Fruit fly (Drosophila melanogaster) whole organism, embryonic: Measurements from ENCODE around the gene fkh.

Source experiments
- Ada2b ChIP-seq: fragments of 200-800 bp; sonication (Bioruptor generic); IDR thresholded peaks from 2 replicates; pipeline ENCODE4 v1.3.6; 2022; ENCODE audit warnings: missing biosample characterization, missing genetic modification characterization
- Aef1 ChIP-seq: fragments of 200-800 bp; sonication (Bioruptor generic); IDR thresholded peaks from 3 replicates; pipeline ENCODE4 v1.3.6; 2022; ENCODE audit warnings: missing biosample characterization, missing genetic modification characterization
- B-H1 ChIP-seq: fragments of 200-800 bp; sonication (Bioruptor generic); IDR thresholded peaks from 3 replicates; pipeline ENCODE4 v1.3.6; 2022; ENCODE audit warnings: missing biosample characterization, missing genetic modification characterization
- Bgb ChIP-seq: fragments of 200-800 bp; sonication (Bioruptor generic); IDR thresholded peaks from 2 replicates; pipeline ENCODE4 v1.3.6; 2022; ENCODE audit warnings: missing biosample characterization, missing genetic modification characterization; ENCODE audit not compliant: partially characterized antibody
- CG11695 ChIP-seq: fragments of 200-800 bp; sonication (Bioruptor generic); IDR thresholded peaks from 3 replicates; pipeline ENCODE4 v1.3.6; 2022; ENCODE audit warnings: missing biosample characterization, missing genetic modification characterization
- CG13123 ChIP-seq: fragments of 200-800 bp; sonication (Bioruptor generic); optimal IDR thresholded peaks from 2 replicates; lab custom pipeline; 2016; ENCODE audit warnings: missing biosample characterization, missing genetic modification characterization
- CG13894 ChIP-seq: fragments of 200-800 bp; sonication (Bioruptor generic); optimal IDR thresholded peaks from 3 replicates; lab custom pipeline; 2018; ENCODE audit warnings: missing biosample characterization, mild to moderate bottlenecking, missing genetic modification characterization, moderate library complexity
- CG14667 ChIP-seq: fragments of 200-800 bp; sonication (Bioruptor generic); IDR thresholded peaks from 2 replicates; pipeline ENCODE4 v1.3.6; 2022; ENCODE audit warnings: missing biosample characterization, missing genetic modification characterization
- CG15269 ChIP-seq: fragments of 200-800 bp; sonication (Bioruptor generic); optimal IDR thresholded peaks from 2 replicates; lab custom pipeline; 2018; ENCODE audit warnings: missing biosample characterization, mild to moderate bottlenecking, missing genetic modification characterization, moderate library complexity
- CG1602 ChIP-seq: fragments of 200-800 bp; sonication (Bioruptor generic); optimal IDR thresholded peaks from 3 replicates; lab custom pipeline; 2016; ENCODE audit warnings: missing biosample characterization, missing genetic modification characterization
- CG16779 ChIP-seq: fragments of 200-800 bp; sonication (Bioruptor generic); IDR thresholded peaks from 2 replicates; pipeline ENCODE4 v1.3.6; 2022; ENCODE audit warnings: missing biosample characterization, missing genetic modification characterization
- CG16863 ChIP-seq: fragments of 200-800 bp; sonication (Bioruptor generic); optimal IDR thresholded peaks from 3 replicates; lab custom pipeline; 2016; ENCODE audit warnings: missing biosample characterization, missing genetic modification characterization
- CG17912 ChIP-seq: fragments of 200-800 bp; sonication (Bioruptor generic); optimal IDR thresholded peaks from 2 replicates; lab custom pipeline; 2018; ENCODE audit warnings: missing biosample characterization, mild to moderate bottlenecking, missing genetic modification characterization
- CG18619 ChIP-seq: fragments of 200-800 bp; sonication (Bioruptor generic); optimal IDR thresholded peaks from 3 replicates; lab custom pipeline; 2017; ENCODE audit warnings: missing biosample characterization, mild to moderate bottlenecking, missing genetic modification characterization
- CG31388 ChIP-seq: fragments of 200-800 bp; sonication (Bioruptor generic); optimal IDR thresholded peaks from 2 replicates; lab custom pipeline; 2016; ENCODE audit warnings: missing biosample characterization, missing genetic modification characterization
- CG32772 ChIP-seq: fragments of 200-800 bp; sonication (Bioruptor generic); IDR thresholded peaks from 2 replicates; pipeline ENCODE4 v1.3.6; 2022; ENCODE audit warnings: missing biosample characterization, missing genetic modification characterization
- CG33213 ChIP-seq: fragments of 200-800 bp; sonication (Bioruptor generic); optimal IDR thresholded peaks from 3 replicates; lab custom pipeline; 2016; ENCODE audit warnings: missing biosample characterization, missing genetic modification characterization
- CG4820 ChIP-seq: fragments of 200-800 bp; sonication (Bioruptor generic); optimal IDR thresholded peaks from 3 replicates; lab custom pipeline; 2016; ENCODE audit warnings: missing biosample characterization, missing genetic modification characterization
- CG4854 ChIP-seq: fragments of 200-800 bp; sonication (Bioruptor generic); optimal IDR thresholded peaks from 2 replicates; lab custom pipeline; 2016; ENCODE audit warnings: missing biosample characterization, missing genetic modification characterization, inconsistent platforms
- CG6689 ChIP-seq: fragments of 200-800 bp; sonication (Bioruptor generic); IDR thresholded peaks from 2 replicates; pipeline ENCODE4 v1.3.6; 2022; ENCODE audit warnings: missing biosample characterization, missing genetic modification characterization
- CG9797 ChIP-seq: fragments of 200-800 bp; sonication (Bioruptor generic); optimal IDR thresholded peaks from 3 replicates; lab custom pipeline; 2018; ENCODE audit warnings: missing biosample characterization, mild to moderate bottlenecking, missing genetic modification characterization
- CHES-1-like ChIP-seq: fragments of 200-800 bp; sonication (Bioruptor generic); optimal IDR thresholded peaks from 2 replicates; lab custom pipeline; 2016; ENCODE audit warnings: missing biosample characterization, missing genetic modification characterization
- Chrac-16 ChIP-seq: fragments of 200-800 bp; sonication (Bioruptor generic); optimal IDR thresholded peaks from 3 replicates; lab custom pipeline; 2016; ENCODE audit warnings: missing biosample characterization, missing genetic modification characterization
- Dip2 ChIP-seq: fragments of 200-800 bp; sonication (Bioruptor generic); IDR thresholded peaks from 2 replicates; pipeline ENCODE4 v1.3.6; 2022; ENCODE audit warnings: missing biosample characterization, missing genetic modification characterization
- Fer3 ChIP-seq: fragments of 200-800 bp; sonication (Bioruptor generic); optimal IDR thresholded peaks from 2 replicates; lab custom pipeline; 2018; ENCODE audit warnings: missing biosample characterization, mild to moderate bottlenecking, missing genetic modification characterization, moderate library complexity
- Hmr ChIP-seq: fragments of 200-800 bp; sonication (Bioruptor generic); optimal IDR thresholded peaks from 3 replicates; lab custom pipeline; 2017; ENCODE audit warnings: mild to moderate bottlenecking, missing biosample characterization, missing genetic modification reagents, missing genetic modification characterization
- Lhr ChIP-seq: fragments of 200-800 bp; sonication (Bioruptor generic); optimal IDR thresholded peaks from 3 replicates; lab custom pipeline; 2017; ENCODE audit warnings: mild to moderate bottlenecking, missing biosample characterization, missing genetic modification reagents, missing genetic modification characterization
- Mes4 ChIP-seq: fragments of 200-800 bp; sonication (Bioruptor generic); optimal IDR thresholded peaks from 2 replicates; lab custom pipeline; 2016; ENCODE audit warnings: missing biosample characterization, missing genetic modification characterization
- NK7.1 ChIP-seq: fragments of 200-800 bp; sonication (Bioruptor generic); optimal IDR thresholded peaks from 3 replicates; lab custom pipeline; 2016; ENCODE audit warnings: missing biosample characterization, missing genetic modification characterization
- PHDP ChIP-seq: fragments of 200-800 bp; sonication (Bioruptor generic); optimal IDR thresholded peaks from 3 replicates; lab custom pipeline; 2018; ENCODE audit warnings: missing biosample characterization, mild to moderate bottlenecking, missing genetic modification characterization, moderate library complexity
- Pdp1 ChIP-seq, 2 experiments: fragments of 200-800 bp; sonication (Bioruptor generic); optimal IDR thresholded peaks; 3 replicates each; lab custom pipeline; 2016; ENCODE audit warnings: missing biosample characterization in 2 of 2, missing genetic modification characterization in 2 of 2, mild to moderate bottlenecking in 1 of 2, moderate library complexity in 1 of 2
- Vsx1 ChIP-seq: fragments of 200-800 bp; sonication (Bioruptor generic); optimal IDR thresholded peaks from 2 replicates; lab custom pipeline; 2017; ENCODE audit warnings: missing biosample characterization, mild to moderate bottlenecking, missing genetic modification characterization, missing genetic modification reagents
- cad ChIP-seq: fragments of >200 bp; optimal IDR thresholded peaks from 2 replicates; lab custom pipeline; 2017; ENCODE audit warnings: missing biosample characterization, missing genetic modification characterization
- caup ChIP-seq: fragments of 200-800 bp; sonication (Bioruptor generic); optimal IDR thresholded peaks from 3 replicates; lab custom pipeline; 2017; ENCODE audit warnings: missing biosample characterization, mild to moderate bottlenecking, missing genetic modification characterization, moderate library complexity; ENCODE audit not compliant: severe bottlenecking
- ci ChIP-seq: fragments of 200-800 bp; sonication (Bioruptor generic); IDR thresholded peaks from 3 replicates; pipeline ENCODE4 v1.3.6; 2022; ENCODE audit warnings: missing biosample characterization, missing genetic modification characterization
- dysf ChIP-seq: fragments of 200-800 bp; sonication (Bioruptor generic); IDR thresholded peaks from 3 replicates; pipeline ENCODE4 v1.3.6; 2022; ENCODE audit warnings: missing biosample characterization, missing genetic modification characterization
- esg ChIP-seq: fragments of 200-800 bp; sonication (Bioruptor generic); conservative IDR thresholded peaks from 2 replicates; pipeline ENCODE4 v1.3.6; 2022; ENCODE audit warnings: missing biosample characterization, missing genetic modification characterization
- eyg ChIP-seq: fragments of 200-800 bp; sonication (Bioruptor generic); optimal IDR thresholded peaks from 3 replicates; lab custom pipeline; 2016; ENCODE audit warnings: missing biosample characterization, missing genetic modification characterization
- fd64A ChIP-seq: fragments of 200-800 bp; sonication (Bioruptor generic); optimal IDR thresholded peaks from 3 replicates; lab custom pipeline; 2018; ENCODE audit warnings: missing biosample characterization, mild to moderate bottlenecking, missing genetic modification characterization
- gt ChIP-seq: fragments of 200-800 bp; sonication (Bioruptor generic); IDR thresholded peaks from 2 replicates; pipeline ENCODE4 v1.3.6; 2022; ENCODE audit warnings: missing biosample characterization, missing genetic modification characterization
- hb ChIP-seq: fragments of 200-800 bp; sonication (Bioruptor generic); IDR thresholded peaks from 3 replicates; pipeline ENCODE4 v1.3.6; 2022; ENCODE audit warnings: missing biosample characterization, missing genetic modification characterization; ENCODE audit not compliant: partially characterized antibody
- ind ChIP-seq: fragments of 200-800 bp; sonication (Bioruptor generic); optimal IDR thresholded peaks from 3 replicates; lab custom pipeline; 2016; ENCODE audit warnings: missing biosample characterization, missing genetic modification characterization
- maf-S ChIP-seq: fragments of 200-800 bp; sonication (Bioruptor generic); optimal IDR thresholded peaks from 2 replicates; lab custom pipeline; 2016; ENCODE audit warnings: missing biosample characterization, missing genetic modification characterization
- nmo ChIP-seq: fragments of 200-800 bp; sonication (Bioruptor generic); optimal IDR thresholded peaks from 2 replicates; lab custom pipeline; 2018; ENCODE audit warnings: missing biosample characterization, mild to moderate bottlenecking, missing genetic modification characterization, moderate library complexity
- nom ChIP-seq: fragments of 200-800 bp; sonication (Bioruptor generic); optimal IDR thresholded peaks from 2 replicates; lab custom pipeline; 2017; ENCODE audit warnings: missing biosample characterization, missing genetic modification characterization, mild to moderate bottlenecking, moderate library complexity, missing genetic modification reagents
- pfk ChIP-seq: fragments of 200-800 bp; sonication (Bioruptor generic); optimal IDR thresholded peaks from 2 replicates; lab custom pipeline; 2018; ENCODE audit warnings: missing biosample characterization, mild to moderate bottlenecking, missing genetic modification characterization, moderate library complexity
- pho ChIP-seq: fragments of 200-800 bp; sonication (Bioruptor generic); optimal IDR thresholded peaks from 2 replicates; lab custom pipeline; 2016; ENCODE audit warnings: missing biosample characterization, missing genetic modification characterization
- repo ChIP-seq: fragments of 200-800 bp; sonication (Bioruptor generic); optimal IDR thresholded peaks from 2 replicates; lab custom pipeline; 2016; ENCODE audit warnings: missing biosample characterization, missing genetic modification characterization
- seq ChIP-seq: fragments of 200-800 bp; sonication (Bioruptor generic); IDR thresholded peaks from 2 replicates; pipeline ENCODE4 v1.3.6; 2022; ENCODE audit warnings: missing biosample characterization, missing genetic modification characterization
- sim ChIP-seq: fragments of 200-800 bp; sonication (Bioruptor generic); IDR thresholded peaks from 2 replicates; pipeline ENCODE4 v1.3.6; 2022; ENCODE audit warnings: missing biosample characterization, missing genetic modification characterization
- trh ChIP-seq: fragments of 200-800 bp; sonication (Bioruptor generic); optimal IDR thresholded peaks from 2 replicates; lab custom pipeline; 2016; ENCODE audit warnings: missing biosample characterization, missing genetic modification characterization
- zfh2 ChIP-seq: fragments of 200-800 bp; sonication (Bioruptor generic); optimal IDR thresholded peaks from 2 replicates; lab custom pipeline; 2016; ENCODE audit warnings: missing biosample characterization, missing genetic modification characterization

fkh gene

dm6 chr3R:28586943-28587342, 1.9 kb upstream of the fkh start (continued):
- TF ChIP-seq dysf (no peak), B-H1 (GFP tag; lab: Robert Waterston, UW) (no peak), CG4820 (GFP tag; lab: Kevin White, UChicago) (no peak), gt (GFP tag; lab: Robert Waterston, UW) (no peak), PHDP (tag; lab: Kevin White, UChicago) (peak; percentile 33), CG16863 (GFP tag; lab: Kevin White, UChicago) (no peak), fd64A (GFP tag; lab: Kevin White, UChicago) (peak; percentile 7), CG32772 (no peak), Chrac-16 (GFP tag; lab: Kevin White, UChicago) (no peak), eyg (GFP tag; lab: Kevin White, UChicago) (no peak), nmo (peak; percentile 3), CG4854 (GFP tag; lab: Kevin White, UChicago) (no peak), sim (no peak), maf-S (GFP tag; lab: Kevin White, UChicago) (no peak), NK7.1 (GFP tag; lab: Kevin White, UChicago) (no peak), CG13123 (GFP tag; lab: Kevin White, UChicago) (no peak), CG33213 (no peak), hb (no peak), CG6689 (GFP tag; lab: Robert Waterston, UW) (no peak; the same call in 1 of the 2 replicates), CG31388 (GFP tag; lab: Kevin White, UChicago) (no peak), Lhr (GFP tag; lab: Kevin White, UChicago) (peak; percentile 19), esg (GFP tag; lab: Robert Waterston, UW) (no peak), CG17912 (GFP tag; lab: Kevin White, UChicago) (no peak), Vsx1 (GFP tag; lab: Kevin White, UChicago) (peak; percentile 62), cad (GFP tag; lab: Kevin White, UChicago) (no peak), zfh2 (GFP tag; lab: Kevin White, UChicago) (no peak), Hmr (GFP tag; lab: Kevin White, UChicago) (peak; percentile 46), Ada2b (no peak), Bgb (GFP tag; lab: Robert Waterston, UW) (no peak), CG11695 (GFP tag; lab: Robert Waterston, UW) (no peak), Fer3 (peak; percentile 13), pho (GFP tag; lab: Kevin White, UChicago) (no peak), Aef1 (no peak), ind (no peak), Dip2 (GFP tag; lab: Robert Waterston, UW) (no peak), CG16779 (GFP tag; lab: Robert Waterston, UW) (no peak), seq (GFP tag; lab: Robert Waterston, UW) (peak; percentile 41; the same call in 1 of the 2 replicates), CG15269 (peak; percentile 24), nom (GFP tag; lab: Kevin White, UChicago) (no peak), trh (GFP tag; lab: Kevin White, UChicago) (no peak), repo (GFP tag; lab: Kevin White, UChicago) (no peak), caup (GFP tag; lab: Kevin White, UChicago) (peak; percentile 13), CHES-1-like (GFP tag; lab: Kevin White, UChicago) (no peak), CG1602 (GFP tag; lab: Kevin White, UChicago) (peak; percentile 8), CG13894 (tag; lab: Kevin White, UChicago) (no peak), pfk (GFP tag; lab: Kevin White, UChicago) (no peak), ci (GFP tag; lab: Robert Waterston, UW) (peak; percentile 47; the same call in 1 of the 3 replicates), Pdp1 (GFP tag; optimal IDR thresholded peaks at IDR 0.05; lab: Kevin White, UChicago) (peak in 1 of 2 experiments; percentile 23), CG14667 (GFP tag; lab: Robert Waterston, UW) (no peak), CG9797 (GFP tag; lab: Kevin White, UChicago) (no peak), CG18619 (GFP tag; lab: Kevin White, UChicago) (no peak), Mes4 (GFP tag; lab: Kevin White, UChicago) (no peak)
